Worm (Caenorhabditis elegans) whole organism, midembryonic: ENCODE measurements around the gene C02H6.3.

ENCODE experiments used
- T22C8.4 ChIP-seq: fragments of 200-800 bp; sonication (Bioruptor generic); IDR thresholded peaks from 2 replicates; pipeline ENCODE4 v1.3.6; 2022; ENCODE audit warnings: missing genetic modification characterization, missing compliant biosample characterization
- flt-1 ChIP-seq: fragments of 200-800 bp; sonication (Bioruptor generic); IDR thresholded peaks from 2 replicates; pipeline ENCODE4 v1.3.6; 2022; ENCODE audit warnings: missing genetic modification characterization, missing compliant biosample characterization
- klf-2 ChIP-seq: fragments of 200-800 bp; sonication (Bioruptor generic); conservative IDR thresholded peaks from 2 replicates; pipeline ENCODE4 v1.3.6; 2022; ENCODE audit warnings: missing genetic modification reagents, missing genetic modification characterization, missing compliant biosample characterization
- med-1 ChIP-seq: sonication (generic microtip); optimal IDR thresholded peaks from 2 replicates; lab custom pipeline; 2017; ENCODE audit warnings: missing genetic modification characterization, mild to moderate bottlenecking, missing compliant biosample characterization, antibody characterized with exemption, missing genetic modification reagents; ENCODE audit not compliant: insufficient read depth
- ref-1 ChIP-seq: fragments of 200-800 bp; sonication (Bioruptor generic); conservative IDR thresholded peaks from 2 replicates; pipeline ENCODE4 v1.3.6; 2022; ENCODE audit warnings: missing genetic modification reagents, missing genetic modification characterization, missing compliant biosample characterization
- tab-1 ChIP-seq: fragments of 200-800 bp; sonication (Bioruptor generic); IDR thresholded peaks from 2 replicates; pipeline ENCODE4 v1.3.6; 2022; ENCODE audit warnings: missing genetic modification characterization, missing compliant biosample characterization
- ztf-29 ChIP-seq: fragments of 200-800 bp; sonication (Bioruptor generic); IDR thresholded peaks from 2 replicates; pipeline ENCODE4 v1.3.6; 2022; ENCODE audit warnings: missing genetic modification reagents, missing genetic modification characterization, missing compliant biosample characterization

DNA sequence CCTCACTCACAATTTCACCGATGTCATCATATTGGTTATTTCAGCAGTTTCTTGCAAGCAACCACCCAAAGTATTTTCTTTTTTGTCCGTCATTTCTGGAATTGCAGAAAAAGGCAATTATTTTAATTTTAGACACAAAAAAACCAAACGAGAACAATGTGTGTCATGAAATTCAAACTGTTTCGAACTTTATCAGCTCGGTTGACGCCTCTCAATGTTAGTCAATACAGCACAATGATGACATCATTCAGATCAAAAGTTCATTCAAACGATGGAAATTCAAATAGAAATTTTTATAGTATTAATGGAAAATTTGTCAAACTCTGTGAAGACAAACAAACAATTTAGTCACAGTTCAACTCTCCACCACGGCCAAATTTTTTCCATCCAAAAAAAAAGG is 4.3 kb upstream of the C02H6.3 start, which contains the start of gene fbxa-105:
- TF ChIP-seq flt-1 (GFP tag; lab: Robert Waterston, UW) (no peak), ztf-29 (GFP tag; lab: Robert Waterston, UW) (no peak), med-1 (GFP tag; lab: Kevin White, UChicago) (no peak), ref-1 (GFP tag; lab: Robert Waterston, UW) (no peak), T22C8.4 (no peak), klf-2 (GFP tag; lab: Robert Waterston, UW) (no peak), tab-1 (GFP tag; lab: Robert Waterston, UW) (no peak)
